Fruit fly (Drosophila melanogaster) whole organism, embryonic: ENCODE data around the gene XRCC1.

Experiments
- Atf6 ChIP-seq: fragments of 200-800 bp; sonication (Bioruptor generic); IDR thresholded peaks from 2 replicates; pipeline ENCODE4 v1.3.6; 2022; ENCODE audit warnings: missing biosample characterization, missing genetic modification characterization
- Awh ChIP-seq: fragments of 200-800 bp; sonication (Bioruptor generic); IDR thresholded peaks from 2 replicates; pipeline ENCODE4, ENCODE4 v1.3.6; 2022; ENCODE audit warnings: missing biosample characterization, missing genetic modification characterization
- B-H2 ChIP-seq: fragments of 200-800 bp; sonication (Bioruptor generic); optimal IDR thresholded peaks from 2 replicates; lab custom pipeline; 2018; ENCODE audit warnings: missing biosample characterization, mild to moderate bottlenecking, missing genetic modification characterization
- Bdp1 ChIP-seq: fragments of 200-800 bp; sonication (Bioruptor generic); optimal IDR thresholded peaks from 3 replicates; lab custom pipeline; 2016; ENCODE audit warnings: missing biosample characterization, missing genetic modification characterization
- BtbVII ChIP-seq: fragments of 200-800 bp; sonication (Bioruptor generic); optimal IDR thresholded peaks from 3 replicates; lab custom pipeline; 2017; ENCODE audit warnings: missing biosample characterization, mild to moderate bottlenecking, missing genetic modification characterization
- CG10959 ChIP-seq: fragments of 200-800 bp; sonication (Bioruptor generic); IDR thresholded peaks from 2 replicates; pipeline ENCODE4 v1.3.6; 2022; ENCODE audit warnings: missing biosample characterization, missing genetic modification characterization
- CG10979 ChIP-seq: fragments of 200-800 bp; sonication (Bioruptor generic); optimal IDR thresholded peaks from 2 replicates; lab custom pipeline; 2018; ENCODE audit warnings: missing biosample characterization, mild to moderate bottlenecking, missing genetic modification characterization, moderate library complexity
- CG11085 ChIP-seq: fragments of 200-800 bp; sonication (Bioruptor generic); IDR thresholded peaks from 2 replicates; pipeline ENCODE4 v1.3.6; 2022; ENCODE audit warnings: missing biosample characterization, missing genetic modification characterization
- CG11504 ChIP-seq: fragments of 200-800 bp; sonication (Bioruptor generic); optimal IDR thresholded peaks from 3 replicates; lab custom pipeline; 2019; ENCODE audit warnings: missing biosample characterization, mild to moderate bottlenecking, missing genetic modification characterization, moderate library complexity
- CG15269 ChIP-seq: fragments of 200-800 bp; sonication (Bioruptor generic); optimal IDR thresholded peaks from 2 replicates; lab custom pipeline; 2018; ENCODE audit warnings: missing biosample characterization, mild to moderate bottlenecking, missing genetic modification characterization, moderate library complexity
- CG1647 ChIP-seq: fragments of 200-800 bp; sonication (Bioruptor generic); optimal IDR thresholded peaks from 3 replicates; lab custom pipeline; 2016; ENCODE audit warnings: missing biosample characterization, missing genetic modification characterization
- CG17361 ChIP-seq: fragments of 200-800 bp; sonication (Bioruptor generic); IDR thresholded peaks from 3 replicates; pipeline ENCODE4 v1.3.6; 2022; ENCODE audit warnings: missing biosample characterization, missing genetic modification characterization
- CG17385 ChIP-seq: fragments of 200-800 bp; sonication (Bioruptor generic); optimal IDR thresholded peaks from 3 replicates; lab custom pipeline; 2018; ENCODE audit warnings: missing biosample characterization, mild to moderate bottlenecking, missing genetic modification characterization
- CG17568 ChIP-seq: fragments of 200-800 bp; sonication (Bioruptor generic); optimal IDR thresholded peaks from 2 replicates; lab custom pipeline; 2018; ENCODE audit warnings: missing biosample characterization, mild to moderate bottlenecking, missing genetic modification characterization, moderate library complexity
- CG18011 ChIP-seq: fragments of 200-800 bp; sonication (Bioruptor generic); optimal IDR thresholded peaks from 2 replicates; lab custom pipeline; 2017; ENCODE audit warnings: missing biosample characterization, missing genetic modification characterization, mild to moderate bottlenecking, moderate library complexity, missing genotype
- CG18619 ChIP-seq: fragments of 200-800 bp; sonication (Bioruptor generic); optimal IDR thresholded peaks from 3 replicates; lab custom pipeline; 2017; ENCODE audit warnings: missing biosample characterization, mild to moderate bottlenecking, missing genetic modification characterization
- CG2712 ChIP-seq: fragments of 200-800 bp; optimal IDR thresholded peaks from 3 replicates; lab custom pipeline; 2019; ENCODE audit warnings: missing biosample characterization, mild to moderate bottlenecking, missing genetic modification characterization, moderate library complexity
- CG31441 ChIP-seq: fragments of 200-800 bp; sonication (Bioruptor generic); IDR thresholded peaks from 2 replicates; pipeline ENCODE4 v1.3.6; 2022; ENCODE audit warnings: missing biosample characterization, missing genetic modification characterization
- CG3995 ChIP-seq: fragments of 200-800 bp; sonication (Bioruptor generic); optimal IDR thresholded peaks from 3 replicates; lab custom pipeline; 2016; ENCODE audit warnings: missing biosample characterization, missing genetic modification characterization
- CG4282 ChIP-seq: fragments of 200-800 bp; sonication (Bioruptor generic); optimal IDR thresholded peaks from 2 replicates; lab custom pipeline; 2016; ENCODE audit warnings: missing biosample characterization, missing genetic modification characterization
- CG4328 ChIP-seq: fragments of 200-800 bp; sonication (Bioruptor generic); optimal IDR thresholded peaks from 3 replicates; lab custom pipeline; 2017; ENCODE audit warnings: missing biosample characterization, missing genetic modification reagents, missing genetic modification characterization
- CG4424 ChIP-seq: fragments of 200-800 bp; sonication (Bioruptor generic); optimal IDR thresholded peaks from 3 replicates; lab custom pipeline; 2016; ENCODE audit warnings: missing biosample characterization, missing genetic modification characterization
- CG8765 ChIP-seq: fragments of 200-800 bp; sonication (Bioruptor generic); IDR thresholded peaks from 2 replicates; pipeline ENCODE4 v1.3.6; 2022; ENCODE audit warnings: missing biosample characterization, missing genetic modification characterization
- CG9817 ChIP-seq: fragments of 200-800 bp; sonication (Bioruptor generic); optimal IDR thresholded peaks from 2 replicates; lab custom pipeline; 2018; ENCODE audit warnings: missing biosample characterization, mild to moderate bottlenecking, missing genetic modification characterization, moderate library complexity
- Doc2 ChIP-seq: fragments of 200-800 bp; sonication (Bioruptor generic); IDR thresholded peaks from 2 replicates; pipeline ENCODE4 v1.3.6; 2022; ENCODE audit warnings: missing biosample characterization, missing genetic modification characterization
- E2f2 ChIP-seq: fragments of 200-800 bp; sonication (Bioruptor generic); IDR thresholded peaks from 2 replicates; pipeline ENCODE4 v1.3.6; 2022; ENCODE audit warnings: missing biosample characterization, missing genetic modification characterization
- HLH4C ChIP-seq: fragments of 200-800 bp; sonication (Bioruptor generic); IDR thresholded peaks from 3 replicates; pipeline ENCODE4 v1.3.6; 2022; ENCODE audit warnings: missing biosample characterization, missing genetic modification characterization; ENCODE audit not compliant: partially characterized antibody
- HmgZ ChIP-seq: fragments of 200-800 bp; sonication (Bioruptor generic); optimal IDR thresholded peaks from 2 replicates; lab custom pipeline; 2018; ENCODE audit warnings: missing biosample characterization, mild to moderate bottlenecking, missing genetic modification characterization
- Kr ChIP-seq: fragments of 200-800 bp; sonication (Bioruptor generic); optimal IDR thresholded peaks from 2 replicates; lab custom pipeline; 2017; ENCODE audit warnings: missing biosample characterization, mild to moderate bottlenecking, missing genetic modification characterization
- NK7.1 ChIP-seq: fragments of 200-800 bp; sonication (Bioruptor generic); optimal IDR thresholded peaks from 3 replicates; lab custom pipeline; 2016; ENCODE audit warnings: missing biosample characterization, missing genetic modification characterization
- Neu2 ChIP-seq: fragments of 200-800 bp; sonication (Bioruptor generic); optimal IDR thresholded peaks from 3 replicates; lab custom pipeline; 2016; ENCODE audit warnings: missing biosample characterization, missing genetic modification characterization, borderline replicate concordance
- NfI ChIP-seq: fragments of 200-800 bp; sonication (Bioruptor generic); optimal IDR thresholded peaks from 3 replicates; lab custom pipeline; 2018; ENCODE audit warnings: missing biosample characterization, mild to moderate bottlenecking, missing genetic modification characterization, moderate library complexity
- Optix ChIP-seq: fragments of 200-800 bp; sonication (Bioruptor generic); IDR thresholded peaks from 3 replicates; pipeline ENCODE4 v1.3.6; 2022; ENCODE audit warnings: missing biosample characterization, missing genetic modification characterization
- YL-1 ChIP-seq: fragments of 200-800 bp; sonication (Bioruptor generic); optimal IDR thresholded peaks from 3 replicates; lab custom pipeline; 2017; ENCODE audit warnings: missing biosample characterization, mild to moderate bottlenecking, missing genetic modification characterization
- ara ChIP-seq: fragments of 200-800 bp; sonication (Bioruptor generic); IDR thresholded peaks from 2 replicates; pipeline ENCODE4 v1.3.6; 2022; ENCODE audit warnings: missing biosample characterization, missing genetic modification characterization
- bowl ChIP-seq: fragments of 200-800 bp; sonication (Bioruptor generic); IDR thresholded peaks from 2 replicates; pipeline ENCODE4 v1.3.6; 2022; ENCODE audit warnings: missing biosample characterization, missing genetic modification characterization
- cg ChIP-seq: fragments of 200-800 bp; sonication (Bioruptor generic); optimal IDR thresholded peaks from 3 replicates; lab custom pipeline; 2019; ENCODE audit warnings: missing biosample characterization, mild to moderate bottlenecking, missing genetic modification characterization, moderate library complexity
- croc ChIP-seq: fragments of 200-800 bp; sonication (Bioruptor generic); conservative IDR thresholded peaks from 3 replicates; pipeline ENCODE4 v1.3.6; 2022; ENCODE audit warnings: missing biosample characterization, missing genetic modification characterization
- dmrt11E ChIP-seq: fragments of 200-800 bp; sonication (Bioruptor generic); optimal IDR thresholded peaks from 3 replicates; lab custom pipeline; 2018; ENCODE audit warnings: missing biosample characterization, mild to moderate bottlenecking, missing genetic modification characterization, moderate library complexity
- fru ChIP-seq: fragments of >200 bp; optimal IDR thresholded peaks from 2 replicates; lab custom pipeline; 2017
- grn ChIP-seq: fragments of 200-800 bp; sonication (Bioruptor generic); optimal IDR thresholded peaks from 3 replicates; lab custom pipeline; 2017; ENCODE audit warnings: missing biosample characterization, missing genetic modification characterization
- gsb ChIP-seq: fragments of 200-800 bp; sonication (Bioruptor generic); IDR thresholded peaks from 2 replicates; pipeline ENCODE4 v1.3.6; 2022; ENCODE audit warnings: missing biosample characterization, missing genetic modification characterization
- insv ChIP-seq, 2 experiments: fragments of 200-800 bp; sonication (Bioruptor generic); optimal IDR thresholded peaks; 3 replicates each; lab custom pipeline; 2016 to 2018; ENCODE audit warnings: missing biosample characterization in 2 of 2, missing genetic modification characterization in 2 of 2
- kay ChIP-seq: fragments of 200-800 bp; sonication (Bioruptor generic); optimal IDR thresholded peaks from 2 replicates; lab custom pipeline; 2016; ENCODE audit warnings: missing biosample characterization, missing genetic modification characterization
- mirr ChIP-seq: fragments of 200-800 bp; sonication (Bioruptor generic); optimal IDR thresholded peaks from 3 replicates; lab custom pipeline; 2018; ENCODE audit warnings: missing biosample characterization, mild to moderate bottlenecking, missing genetic modification characterization
- nmo ChIP-seq: fragments of 200-800 bp; sonication (Bioruptor generic); optimal IDR thresholded peaks from 2 replicates; lab custom pipeline; 2018; ENCODE audit warnings: missing biosample characterization, mild to moderate bottlenecking, missing genetic modification characterization, moderate library complexity
- pros ChIP-seq: fragments of 200-800 bp; sonication (Bioruptor generic); optimal IDR thresholded peaks from 3 replicates; lab custom pipeline; 2019; ENCODE audit warnings: missing biosample characterization, mild to moderate bottlenecking, missing genetic modification characterization, moderate library complexity
- repo ChIP-seq: fragments of 200-800 bp; sonication (Bioruptor generic); optimal IDR thresholded peaks from 2 replicates; lab custom pipeline; 2016; ENCODE audit warnings: missing biosample characterization, missing genetic modification characterization
- rib ChIP-seq: fragments of 200-800 bp; sonication (Bioruptor generic); IDR thresholded peaks from 2 replicates; pipeline ENCODE4 v1.3.6; 2022; ENCODE audit warnings: missing biosample characterization, missing genetic modification characterization
- sob ChIP-seq: fragments of 200-800 bp; sonication (Bioruptor generic); IDR thresholded peaks from 2 replicates; pipeline ENCODE4 v1.3.6; 2022; ENCODE audit warnings: missing biosample characterization, missing genetic modification characterization
- tll ChIP-seq, 2 experiments: fragments of 200-800 bp in 1 of 2; fragments of >200 bp in 1 of 2; sonication (Bioruptor generic) in 1 of 2; optimal IDR thresholded peaks; 2 replicates each; lab custom pipeline; 2017 to 2019; ENCODE audit warnings: missing biosample characterization in 2 of 2, missing genetic modification characterization in 2 of 2, mild to moderate bottlenecking in 1 of 2, moderate library complexity in 1 of 2
- zen2 ChIP-seq: fragments of 200-800 bp; sonication (Bioruptor generic); IDR thresholded peaks from 3 replicates; pipeline ENCODE4 v1.3.6; 2022; ENCODE audit warnings: missing biosample characterization, missing genetic modification characterization; ENCODE audit not compliant: partially characterized antibody

XRCC1 gene

DNA sequence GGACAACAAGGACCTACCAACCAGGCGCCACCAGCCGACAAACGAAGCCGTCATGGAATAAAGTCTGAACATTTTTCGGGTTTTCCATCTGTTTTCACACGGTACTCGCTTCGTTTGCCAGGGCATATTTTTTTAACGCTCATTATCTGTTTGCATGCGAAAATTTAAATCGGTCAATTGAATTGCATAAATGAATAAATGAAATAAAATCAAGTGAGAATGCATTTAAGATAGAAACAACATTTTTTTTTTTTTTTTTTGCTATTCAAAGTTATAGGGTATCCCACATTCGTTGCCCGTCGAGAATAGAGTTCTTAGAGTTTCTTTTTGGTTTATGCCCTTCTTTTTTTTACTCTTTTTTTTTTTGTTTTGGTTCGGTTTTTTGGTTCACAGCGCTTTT lies 43.8 kb upstream of the XRCC1 start (continued):
- TF ChIP-seq CG3995 (no peak), B-H2 (GFP tag; lab: Kevin White, UChicago) (peak; percentile 2), CG11085 (GFP tag; lab: Robert Waterston, UW) (0 out of 2 replicates have a peak, but pooled peaks have one; percentile 19), sob (GFP tag; lab: Robert Waterston, UW) (peak; percentile 69), CG2712 (tag; lab: Kevin White, UChicago) (peak; percentile 49), Awh (GFP tag; lab: Robert Waterston, UW) (no peak), CG18619 (GFP tag; lab: Kevin White, UChicago) (no peak), CG10979 (tag; lab: Kevin White, UChicago) (peak; percentile 64), CG17385 (peak; percentile 57), dmrt11E (tag; lab: Kevin White, UChicago) (no peak), grn (GFP tag; lab: Kevin White, UChicago) (no peak), YL-1 (GFP tag; lab: Kevin White, UChicago) (no peak), kay (GFP tag; lab: Kevin White, UChicago) (no peak), tll (GFP tag; optimal IDR thresholded peaks at IDR 0.05; lab: Kevin White, UChicago) (no peak), Neu2 (peak; percentile 42), CG4282 (GFP tag; lab: Kevin White, UChicago) (no peak), HLH4C (no peak), bowl (GFP tag; lab: Robert Waterston, UW) (no peak), fru (lab: Kevin White, UChicago) (no peak), croc (GFP tag; lab: Robert Waterston, UW) (no peak; the same call in 2 of the 3 replicates), BtbVII (peak; percentile 17), insv (GFP tag; optimal IDR thresholded peaks at IDR 0.05; lab: Kevin White, UChicago) (no peak), HmgZ (tag; lab: Kevin White, UChicago) (no peak), CG1647 (GFP tag; lab: Kevin White, UChicago) (peak; percentile 30), cg (no peak), NK7.1 (no peak), pros (GFP tag; lab: Kevin White, UChicago) (no peak), CG17361 (GFP tag; lab: Robert Waterston, UW) (no peak), gsb (GFP tag; lab: Robert Waterston, UW) (no peak), CG17568 (no peak), mirr (no peak), CG8765 (no peak), NfI (GFP tag; lab: Kevin White, UChicago) (peak; percentile 30), E2f2 (GFP tag; lab: Robert Waterston, UW) (peak; percentile 16; the same call in 1 of the 2 replicates), CG31441 (peak; percentile 24; the same call in 1 of the 2 replicates), CG15269 (peak; percentile 51), ara (GFP tag; lab: Robert Waterston, UW) (no peak), CG9817 (tag; lab: Kevin White, UChicago) (peak; percentile 41), repo (no peak), Doc2 (GFP tag; lab: Robert Waterston, UW) (no peak), rib (GFP tag; lab: Robert Waterston, UW) (no peak), Optix (GFP tag; lab: Robert Waterston, UW) (no peak), CG10959 (GFP tag; lab: Robert Waterston, UW) (peak; percentile 71), Atf6 (GFP tag; lab: Robert Waterston, UW) (peak; percentile 60; the same call in 1 of the 2 replicates), Kr (no peak), nmo (GFP tag; lab: Kevin White, UChicago) (peak; percentile 23), CG11504 (peak; percentile 72), CG4328 (GFP tag; lab: Kevin White, UChicago) (no peak), CG18011 (GFP tag; lab: Kevin White, UChicago) (no peak), zen2 (GFP tag; lab: Robert Waterston, UW) (no peak), CG4424 (GFP tag; lab: Kevin White, UChicago) (peak; percentile 48), Bdp1 (GFP tag; lab: Kevin White, UChicago) (no peak)
